Worm (Caenorhabditis elegans): ENCODE results near the gene ZK105.8.

Gene ZK105.8

DNA sequence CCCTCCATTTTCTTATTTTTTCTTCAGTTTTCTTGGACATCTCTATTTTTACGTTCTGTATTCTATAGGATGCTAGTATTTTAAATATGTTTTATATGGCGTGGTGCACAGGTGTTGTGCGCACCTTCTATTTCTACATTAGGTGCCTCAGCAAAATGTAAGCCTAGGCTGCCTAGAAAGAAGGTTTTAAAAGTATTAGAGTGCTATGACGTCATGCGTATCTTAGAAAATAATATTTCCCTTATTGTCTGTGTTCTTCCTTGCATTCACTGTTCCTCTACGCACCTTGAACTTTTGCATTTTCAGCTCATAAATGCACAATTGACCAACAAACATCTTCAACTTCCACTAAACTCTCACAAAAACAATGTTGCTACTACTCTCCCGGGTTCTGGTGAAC lies 46.7 kb downstream of the ZK105.8 start, which contains the start of gene frpr-3:
TSS of gene frpr-3 (plus strand) at position 301 of the 400 bp plus-strand sequence.
- TF ChIP-seq tab-1 (GFP tag; IDR thresholded peaks at IDR 0.05): no peak
- TF ChIP-seq klf-2 (GFP tag; conservative IDR thresholded peaks at IDR 0.05): no peak
- TF ChIP-seq flt-1 (GFP tag; IDR thresholded peaks at IDR 0.05): no peak
- no peak for TF ChIP-seq cog-1 (tag; optimal IDR thresholded peaks at IDR 0.05)
- no peak for TF ChIP-seq T22C8.4 (GFP tag; IDR thresholded peaks at IDR 0.05)
- no peak for TF ChIP-seq ref-1 (GFP tag; conservative IDR thresholded peaks at IDR 0.05)
- no peak for TF ChIP-seq ztf-29 (GFP tag; IDR thresholded peaks at IDR 0.05)
- TF ChIP-seq med-1 (GFP tag; optimal IDR thresholded peaks at IDR 0.05; ENCODE audit: insufficient read depth): no peak
- no peak for TF ChIP-seq ztf-23 (GFP tag; IDR thresholded peaks at IDR 0.05)

DNA sequence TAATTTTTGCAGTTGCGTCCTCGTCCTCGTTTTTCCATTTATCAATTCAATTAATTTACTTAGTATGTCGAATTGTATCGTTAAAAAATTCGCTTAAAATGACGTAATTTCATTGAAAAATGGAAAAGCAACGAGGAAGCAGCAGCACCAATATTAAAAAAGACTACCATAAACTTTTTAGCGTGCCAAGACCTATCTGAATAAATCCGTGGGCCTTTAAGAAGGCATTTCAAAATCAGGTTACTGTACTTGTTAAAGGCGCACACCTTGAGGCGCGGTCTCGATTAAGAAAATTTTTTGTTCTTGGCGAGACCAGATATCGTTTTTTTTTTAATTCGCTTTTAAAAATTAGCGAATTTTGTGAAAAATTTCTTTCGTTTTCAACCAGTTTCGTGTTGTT lies 49.4 kb downstream of the ZK105.8 start:
- TF ChIP-seq T22C8.4 (GFP tag; IDR thresholded peaks at IDR 0.05) (no peak), tab-1 (GFP tag; IDR thresholded peaks at IDR 0.05) (no peak), ztf-23 (GFP tag; IDR thresholded peaks at IDR 0.05) (no peak), flt-1 (GFP tag; IDR thresholded peaks at IDR 0.05) (no peak), ztf-29 (GFP tag; IDR thresholded peaks at IDR 0.05) (no peak), cog-1 (tag; optimal IDR thresholded peaks at IDR 0.05) (no peak), klf-2 (GFP tag; conservative IDR thresholded peaks at IDR 0.05) (no peak), med-1 (GFP tag; optimal IDR thresholded peaks at IDR 0.05; ENCODE audit: insufficient read depth) (no peak), ref-1 (GFP tag; conservative IDR thresholded peaks at IDR 0.05) (no peak)

ce11 chrV:7774143-7774595 lies 49.9 kb downstream of the ZK105.8 start, which contains the start of gene grl-10:
Gene grl-10 (plus strand): TSS chrV:7774545.
- TF ChIP-seq cog-1 (tag; optimal IDR thresholded peaks at IDR 0.05) (no peak), ztf-29 (GFP tag; IDR thresholded peaks at IDR 0.05) (no peak), tab-1 (GFP tag; IDR thresholded peaks at IDR 0.05) (no peak), klf-2 (GFP tag; conservative IDR thresholded peaks at IDR 0.05) (no peak), T22C8.4 (GFP tag; IDR thresholded peaks at IDR 0.05) (no peak), ztf-23 (GFP tag; IDR thresholded peaks at IDR 0.05) (no peak), flt-1 (GFP tag; IDR thresholded peaks at IDR 0.05) (no peak), med-1 (GFP tag; optimal IDR thresholded peaks at IDR 0.05; ENCODE audit: insufficient read depth) (no peak), ref-1 (GFP tag; conservative IDR thresholded peaks at IDR 0.05) (no peak)

- TF ChIP-seq ztf-29 (GFP tag; IDR thresholded peaks at IDR 0.05): no peak
- no peak for TF ChIP-seq cog-1 (tag; optimal IDR thresholded peaks at IDR 0.05)
- no peak for TF ChIP-seq ref-1 (GFP tag; conservative IDR thresholded peaks at IDR 0.05)
- TF ChIP-seq tab-1 (GFP tag; IDR thresholded peaks at IDR 0.05): no peak
- no peak for TF ChIP-seq klf-2 (GFP tag; conservative IDR thresholded peaks at IDR 0.05)
- TF ChIP-seq ztf-23 (GFP tag; IDR thresholded peaks at IDR 0.05): no peak
- no peak for TF ChIP-seq flt-1 (GFP tag; IDR thresholded peaks at IDR 0.05)
- no peak for TF ChIP-seq med-1 (GFP tag; optimal IDR thresholded peaks at IDR 0.05; ENCODE audit: insufficient read depth)
- no peak for TF ChIP-seq T22C8.4 (GFP tag; IDR thresholded peaks at IDR 0.05)
Observed at ce11 chrV:7775226-7775625, 50.9 kb downstream of the ZK105.8 start.

Measured in whole organism, midembryonic.